Fruit fly (Drosophila melanogaster) whole organism, embryonic: ENCODE measurements around the gene yrt.

ENCODE experiments used
- B-H1 ChIP-seq: fragments of 200-800 bp; sonication (Bioruptor generic); IDR thresholded peaks from 3 replicates; pipeline ENCODE4 v1.3.6; 2022; ENCODE audit warnings: missing biosample characterization, missing genetic modification characterization
- B-H2 ChIP-seq: fragments of 200-800 bp; sonication (Bioruptor generic); optimal IDR thresholded peaks from 2 replicates; lab custom pipeline; 2018; ENCODE audit warnings: missing biosample characterization, mild to moderate bottlenecking, missing genetic modification characterization
- CG10654 ChIP-seq: fragments of 200-800 bp; sonication (Bioruptor generic); optimal IDR thresholded peaks from 2 replicates; lab custom pipeline; 2016; ENCODE audit warnings: missing biosample characterization, missing genetic modification characterization
- CG11085 ChIP-seq: fragments of 200-800 bp; sonication (Bioruptor generic); IDR thresholded peaks from 2 replicates; pipeline ENCODE4 v1.3.6; 2022; ENCODE audit warnings: missing biosample characterization, missing genetic modification characterization
- CG12236 ChIP-seq: fragments of 200-800 bp; sonication (Bioruptor generic); optimal IDR thresholded peaks from 2 replicates; lab custom pipeline; 2016; ENCODE audit warnings: missing biosample characterization, missing genetic modification characterization
- CG14965 ChIP-seq: fragments of 200-800 bp; sonication (Bioruptor generic); optimal IDR thresholded peaks from 2 replicates; lab custom pipeline; 2016; ENCODE audit warnings: missing biosample characterization, missing genetic modification characterization, borderline replicate concordance
- CG1647 ChIP-seq: fragments of 200-800 bp; sonication (Bioruptor generic); optimal IDR thresholded peaks from 3 replicates; lab custom pipeline; 2016; ENCODE audit warnings: missing biosample characterization, missing genetic modification characterization
- CG16815 ChIP-seq: fragments of 200-800 bp; sonication (Bioruptor generic); optimal IDR thresholded peaks from 3 replicates; lab custom pipeline; 2017; ENCODE audit warnings: missing biosample characterization, mild to moderate bottlenecking, missing genetic modification characterization
- CG17361 ChIP-seq: fragments of 200-800 bp; sonication (Bioruptor generic); IDR thresholded peaks from 3 replicates; pipeline ENCODE4 v1.3.6; 2022; ENCODE audit warnings: missing biosample characterization, missing genetic modification characterization
- CG17612 ChIP-seq: fragments of 200-800 bp; sonication (Bioruptor generic); IDR thresholded peaks from 2 replicates; pipeline ENCODE4 v1.3.6; 2022; ENCODE audit warnings: missing biosample characterization, missing genetic modification characterization
- CG17829 ChIP-seq: fragments of 200-800 bp; optimal IDR thresholded peaks from 2 replicates; lab custom pipeline; 2019; ENCODE audit warnings: missing biosample characterization, mild to moderate bottlenecking, missing genetic modification characterization, moderate library complexity
- CG33213 ChIP-seq: fragments of 200-800 bp; sonication (Bioruptor generic); optimal IDR thresholded peaks from 3 replicates; lab custom pipeline; 2016; ENCODE audit warnings: missing biosample characterization, missing genetic modification characterization
- CG3726 ChIP-seq: fragments of 200-800 bp; sonication (Bioruptor generic); IDR thresholded peaks from 3 replicates; pipeline ENCODE4, ENCODE4 v1.3.6; 2022; ENCODE audit warnings: missing biosample characterization, missing genetic modification characterization
- CG3847 ChIP-seq: fragments of 200-800 bp; sonication (Bioruptor generic); IDR thresholded peaks from 2 replicates; pipeline ENCODE4 v1.3.6; 2022; ENCODE audit warnings: missing biosample characterization, missing genetic modification characterization
- CG6254 ChIP-seq: fragments of 200-800 bp; sonication (Bioruptor generic); optimal IDR thresholded peaks from 3 replicates; lab custom pipeline; 2017; ENCODE audit warnings: mild to moderate bottlenecking, missing biosample characterization, missing genetic modification reagents, missing genetic modification characterization
- CG6272 ChIP-seq: fragments of 200-800 bp; sonication (Bioruptor generic); IDR thresholded peaks from 2 replicates; pipeline ENCODE4 v1.3.6; 2022; ENCODE audit warnings: missing biosample characterization, missing genetic modification characterization
- CG7928 ChIP-seq: fragments of 200-800 bp; sonication (Bioruptor generic); optimal IDR thresholded peaks from 2 replicates; lab custom pipeline; 2017; ENCODE audit warnings: missing biosample characterization, mild to moderate bottlenecking, missing genetic modification characterization
- CG8281 ChIP-seq: fragments of 200-800 bp; sonication (Bioruptor generic); optimal IDR thresholded peaks from 2 replicates; lab custom pipeline; 2018; ENCODE audit warnings: missing biosample characterization, mild to moderate bottlenecking, missing genetic modification characterization, moderate library complexity
- CG8290 ChIP-seq, 3 experiments: fragments of 200-800 bp; sonication (Bioruptor generic); optimal IDR thresholded peaks; 2 replicates each; lab custom pipeline; 2016 to 2019; ENCODE audit warnings: missing biosample characterization in 3 of 3, missing genetic modification characterization in 3 of 3, mild to moderate bottlenecking in 2 of 3, moderate library complexity in 1 of 3
- CG8359 ChIP-seq: fragments of 200-800 bp; sonication (Bioruptor generic); optimal IDR thresholded peaks from 2 replicates; lab custom pipeline; 2017; ENCODE audit warnings: missing biosample characterization, mild to moderate bottlenecking, missing genetic modification characterization, borderline replicate concordance
- CoRest ChIP-seq: fragments of 200-800 bp; sonication (Bioruptor generic); optimal IDR thresholded peaks from 3 replicates; lab custom pipeline; 2018; ENCODE audit warnings: missing biosample characterization, mild to moderate bottlenecking, missing genetic modification characterization, moderate library complexity
- Doc2 ChIP-seq: fragments of 200-800 bp; sonication (Bioruptor generic); IDR thresholded peaks from 2 replicates; pipeline ENCODE4 v1.3.6; 2022; ENCODE audit warnings: missing biosample characterization, missing genetic modification characterization
- ERR ChIP-seq: fragments of 200-800 bp; sonication (Bioruptor generic); optimal IDR thresholded peaks from 2 replicates; lab custom pipeline; 2016; ENCODE audit warnings: missing biosample characterization, missing genetic modification characterization
- Fer2 ChIP-seq: fragments of 200-800 bp; sonication (Bioruptor generic); optimal IDR thresholded peaks from 2 replicates; lab custom pipeline; 2018; ENCODE audit warnings: missing biosample characterization, mild to moderate bottlenecking, missing genetic modification characterization, moderate library complexity
- H2.0 ChIP-seq: fragments of 200-800 bp; sonication (Bioruptor generic); IDR thresholded peaks from 2 replicates; pipeline ENCODE4 v1.3.6; 2022; ENCODE audit warnings: missing biosample characterization, missing genetic modification characterization
- HmgD ChIP-seq: fragments of 200-800 bp; sonication (Bioruptor generic); optimal IDR thresholded peaks from 3 replicates; lab custom pipeline; 2016; ENCODE audit warnings: missing biosample characterization, missing genetic modification characterization
- Hmr ChIP-seq: fragments of 200-800 bp; sonication (Bioruptor generic); optimal IDR thresholded peaks from 3 replicates; lab custom pipeline; 2017; ENCODE audit warnings: mild to moderate bottlenecking, missing biosample characterization, missing genetic modification reagents, missing genetic modification characterization
- Med ChIP-seq: fragments of 200-800 bp; sonication (Bioruptor generic); peaks from one replicate; lab custom pipeline; 2016; ENCODE audit warnings: missing biosample characterization, missing genetic modification characterization, mild to moderate bottlenecking, inconsistent platforms, moderate library complexity
- Mes4 ChIP-seq: fragments of 200-800 bp; sonication (Bioruptor generic); optimal IDR thresholded peaks from 2 replicates; lab custom pipeline; 2016; ENCODE audit warnings: missing biosample characterization, missing genetic modification characterization
- Scr ChIP-seq: fragments of 200-800 bp; sonication (Bioruptor generic); IDR thresholded peaks from 2 replicates; pipeline ENCODE4 v1.3.6; 2022; ENCODE audit warnings: missing biosample characterization, missing genetic modification characterization; ENCODE audit not compliant: partially characterized antibody
- Six4 ChIP-seq: fragments of 200-800 bp; sonication (Bioruptor generic); optimal IDR thresholded peaks from 2 replicates; lab custom pipeline; 2016; ENCODE audit warnings: missing biosample characterization, missing genetic modification characterization
- Sox102F ChIP-seq: fragments of 200-800 bp; sonication (Bioruptor generic); optimal IDR thresholded peaks from 2 replicates; lab custom pipeline; 2018; ENCODE audit warnings: missing biosample characterization, mild to moderate bottlenecking, missing genetic modification characterization, moderate library complexity
- Ssrp ChIP-seq: fragments of 200-800 bp; sonication (Bioruptor generic); optimal IDR thresholded peaks from 2 replicates; lab custom pipeline; 2018; ENCODE audit warnings: missing biosample characterization, mild to moderate bottlenecking, missing genetic modification characterization, moderate library complexity
- Taf1 ChIP-seq: fragments of 200-800 bp; sonication (Bioruptor generic); IDR thresholded peaks from 2 replicates; pipeline ENCODE4 v1.3.6; 2022; ENCODE audit warnings: missing biosample characterization, missing genetic modification characterization
- YL-1 ChIP-seq: fragments of 200-800 bp; sonication (Bioruptor generic); optimal IDR thresholded peaks from 3 replicates; lab custom pipeline; 2017; ENCODE audit warnings: missing biosample characterization, mild to moderate bottlenecking, missing genetic modification characterization
- al ChIP-seq: fragments of 200-800 bp; sonication (Bioruptor generic); IDR thresholded peaks from 2 replicates; pipeline ENCODE4 v1.3.6; 2022; ENCODE audit warnings: missing biosample characterization, missing genetic modification characterization
- ap ChIP-seq: fragments of 200-800 bp; sonication (Bioruptor generic); IDR thresholded peaks from 2 replicates; pipeline ENCODE4 v1.3.6; 2022; ENCODE audit warnings: missing biosample characterization, missing genetic modification characterization
- cad ChIP-seq: fragments of >200 bp; optimal IDR thresholded peaks from 2 replicates; lab custom pipeline; 2017; ENCODE audit warnings: missing biosample characterization, missing genetic modification characterization
- cas ChIP-seq: fragments of 200-800 bp; sonication (Bioruptor generic); IDR thresholded peaks from 2 replicates; pipeline ENCODE4 v1.3.6; 2022; ENCODE audit warnings: missing biosample characterization, missing genetic modification characterization
- dmrt11E ChIP-seq: fragments of 200-800 bp; sonication (Bioruptor generic); optimal IDR thresholded peaks from 3 replicates; lab custom pipeline; 2018; ENCODE audit warnings: missing biosample characterization, mild to moderate bottlenecking, missing genetic modification characterization, moderate library complexity
- exex ChIP-seq: fragments of 200-800 bp; sonication (Bioruptor generic); optimal IDR thresholded peaks from 4 replicates; lab custom pipeline; 2018; ENCODE audit warnings: missing biosample characterization, mild to moderate bottlenecking, missing genetic modification characterization, moderate library complexity
- fu2 ChIP-seq: fragments of 200-800 bp; sonication (Bioruptor generic); optimal IDR thresholded peaks from 2 replicates; lab custom pipeline; 2016; ENCODE audit warnings: missing biosample characterization, missing genetic modification characterization
- grau ChIP-seq: fragments of 200-800 bp; optimal IDR thresholded peaks from 3 replicates; lab custom pipeline; 2019; ENCODE audit warnings: missing biosample characterization, mild to moderate bottlenecking, missing genetic modification characterization, moderate library complexity
- grn ChIP-seq: fragments of 200-800 bp; sonication (Bioruptor generic); optimal IDR thresholded peaks from 3 replicates; lab custom pipeline; 2017; ENCODE audit warnings: missing biosample characterization, missing genetic modification characterization
- gt ChIP-seq: fragments of 200-800 bp; sonication (Bioruptor generic); IDR thresholded peaks from 2 replicates; pipeline ENCODE4 v1.3.6; 2022; ENCODE audit warnings: missing biosample characterization, missing genetic modification characterization
- otp ChIP-seq: fragments of 200-800 bp; sonication (Bioruptor generic); IDR thresholded peaks from 3 replicates; pipeline ENCODE4, ENCODE4 v1.3.6; 2022; ENCODE audit warnings: missing biosample characterization, missing genetic modification characterization
- pnt ChIP-seq: fragments of 200-800 bp; sonication (Bioruptor generic); optimal IDR thresholded peaks from 3 replicates; lab custom pipeline; 2016; ENCODE audit warnings: missing biosample characterization, missing genetic modification characterization
- psq ChIP-seq: fragments of 200-800 bp; sonication (Bioruptor generic); optimal IDR thresholded peaks from 2 replicates; lab custom pipeline; 2017; ENCODE audit warnings: missing biosample characterization, missing genetic modification characterization
- sisA ChIP-seq: fragments of 200-800 bp; sonication (Bioruptor generic); IDR thresholded peaks from 2 replicates; pipeline ENCODE4 v1.3.6; 2022; ENCODE audit warnings: missing biosample characterization, missing genetic modification characterization
- sna ChIP-seq: fragments of 200-800 bp; sonication (Bioruptor generic); IDR thresholded peaks from 2 replicates; pipeline ENCODE4 v1.3.6; 2022; ENCODE audit warnings: missing biosample characterization, missing genetic modification characterization; ENCODE audit not compliant: partially characterized antibody
- toy ChIP-seq: fragments of 200-800 bp; sonication (Bioruptor generic); IDR thresholded peaks from 2 replicates; pipeline ENCODE4 v1.3.6; 2022; ENCODE audit warnings: missing biosample characterization, missing genetic modification characterization
- tup ChIP-seq: fragments of 200-800 bp; sonication (Bioruptor generic); optimal IDR thresholded peaks from 2 replicates; lab custom pipeline; 2016; ENCODE audit warnings: missing biosample characterization, mild to moderate bottlenecking, missing genetic modification characterization, moderate library complexity

Gene yrt

dm6 chr3R:13382656-13383142, 52.1 kb downstream of the yrt start (continued):
- TF ChIP-seq H2.0 = no peak
- TF ChIP-seq fu2 (GFP tag; lab: Kevin White, UChicago) = peak; percentile 5
- TF ChIP-seq exex (tag; lab: Kevin White, UChicago) = no peak
- no peak for TF ChIP-seq CG8359 (GFP tag; lab: Kevin White, UChicago)
- TF ChIP-seq CG17612 (GFP tag; lab: Robert Waterston, UW) = no peak
- TF ChIP-seq B-H1 (GFP tag; lab: Robert Waterston, UW) = no peak
- no peak for TF ChIP-seq CG16815 (GFP tag; lab: Kevin White, UChicago)
- TF ChIP-seq YL-1 (GFP tag; lab: Kevin White, UChicago) = peak; percentile 93
- TF ChIP-seq Six4 (GFP tag; lab: Kevin White, UChicago) = peak; percentile 5
- TF ChIP-seq Hmr = no peak
- TF ChIP-seq al = no peak
- TF ChIP-seq CoRest (tag; lab: Kevin White, UChicago) = peak; percentile 27
- TF ChIP-seq Med (GFP tag; lab: Kevin White, UChicago) = peak; percentile 92
- TF ChIP-seq grau (tag; lab: Kevin White, UChicago) = no peak
- no peak for TF ChIP-seq CG1647 (GFP tag; lab: Kevin White, UChicago)
- no peak for TF ChIP-seq otp (GFP tag; lab: Robert Waterston, UW)
- TF ChIP-seq HmgD = no peak
- no peak for TF ChIP-seq Ssrp (tag; lab: Kevin White, UChicago)
- no peak for TF ChIP-seq CG3847
- no peak for TF ChIP-seq Taf1 (GFP tag; lab: Robert Waterston, UW)
- no peak for TF ChIP-seq Fer2 (tag; lab: Kevin White, UChicago)
- no peak for TF ChIP-seq toy (GFP tag; lab: Robert Waterston, UW)
- TF ChIP-seq CG17361 = no peak
- no peak for TF ChIP-seq cad (GFP tag; lab: Kevin White, UChicago)
- TF ChIP-seq Doc2 = no peak
- TF ChIP-seq psq (GFP tag; lab: Kevin White, UChicago) = peak; percentile 98
- TF ChIP-seq Scr (GFP tag; lab: Robert Waterston, UW) = no peak
- no peak for TF ChIP-seq pnt
- TF ChIP-seq Sox102F (GFP tag; lab: Kevin White, UChicago) = no peak
- no peak for TF ChIP-seq CG8290 (GFP tag; optimal IDR thresholded peaks at IDR 0.05; lab: Kevin White, UChicago)
- no peak for TF ChIP-seq CG8290 (tag; optimal IDR thresholded peaks at IDR 0.05; lab: Kevin White, UChicago)
- TF ChIP-seq B-H2 (GFP tag; lab: Kevin White, UChicago) = no peak
- no peak for TF ChIP-seq CG8281
- no peak for TF ChIP-seq CG6254 (GFP tag; lab: Kevin White, UChicago)
- no peak for TF ChIP-seq sna
- TF ChIP-seq CG6272 (GFP tag; lab: Robert Waterston, UW) = no peak
- TF ChIP-seq CG10654 (GFP tag; lab: Kevin White, UChicago) = no peak
- no peak for TF ChIP-seq CG33213 (GFP tag; lab: Kevin White, UChicago)
- no peak for TF ChIP-seq tup (GFP tag; lab: Kevin White, UChicago)
- TF ChIP-seq CG12236 (GFP tag; lab: Kevin White, UChicago) = no peak
- TF ChIP-seq CG17829 (tag; lab: Kevin White, UChicago) = peak; percentile 8
- TF ChIP-seq ERR = no peak
- TF ChIP-seq CG3726 (GFP tag; lab: Robert Waterston, UW) = no peak
- no peak for TF ChIP-seq dmrt11E
- no peak for TF ChIP-seq sisA (GFP tag; lab: Robert Waterston, UW)
- TF ChIP-seq CG14965 (GFP tag; lab: Kevin White, UChicago) = no peak
- TF ChIP-seq cas = no peak
- TF ChIP-seq CG7928 (GFP tag; lab: Kevin White, UChicago) = peak; percentile 97
- no peak for TF ChIP-seq ap (GFP tag; lab: Robert Waterston, UW)
- no peak for TF ChIP-seq grn (GFP tag; lab: Kevin White, UChicago)
- no peak for TF ChIP-seq gt
- TF ChIP-seq Mes4 = no peak
- TF ChIP-seq CG11085 (GFP tag; lab: Robert Waterston, UW) = no peak
